Worm (Caenorhabditis elegans): ENCODE measurements around the gene ymel-1.

ymel-1 gene

DNA sequence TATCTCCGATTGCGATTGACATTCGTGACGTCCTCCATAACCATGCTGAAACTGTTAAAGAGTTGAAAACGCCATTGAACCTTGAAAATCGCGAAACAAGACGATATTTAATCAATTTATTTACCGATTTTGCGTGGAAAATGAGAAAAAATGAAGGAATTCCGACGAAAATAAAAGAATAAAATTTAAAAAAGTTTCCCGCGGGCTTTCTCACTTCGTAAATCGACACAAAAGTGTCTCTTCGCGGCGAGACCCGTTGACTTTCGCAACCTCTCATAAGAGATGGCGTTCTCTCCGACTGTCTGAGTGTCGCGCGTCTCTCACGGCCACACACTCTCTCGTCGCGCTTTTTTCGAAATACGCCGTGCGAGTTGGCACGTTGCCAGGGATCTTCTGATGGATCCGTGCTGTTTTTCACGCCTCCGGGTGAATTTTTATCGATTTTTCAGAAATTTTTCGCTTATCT is 8.7 kb upstream of the ymel-1 start, which contains the start of gene hat-1 (continued):
- no peak for TF ChIP-seq mxl-2 (GFP tag; conservative IDR thresholded peaks at IDR 0.05)
- peak; percentile 85 for TF ChIP-seq nhr-77 (tag; optimal IDR thresholded peaks at IDR 0.05)
- peak; percentile 93 for TF ChIP-seq egl-43 (GFP tag; IDR thresholded peaks at IDR 0.05)
- peak; percentile 91 for TF ChIP-seq D1046.2 (GFP tag; IDR thresholded peaks at IDR 0.05)
- no peak for TF ChIP-seq daf-8 (GFP tag; IDR thresholded peaks at IDR 0.05)
- peak; percentile 96 for TF ChIP-seq rbr-2 (tag; optimal IDR thresholded peaks at IDR 0.05)
- no peak for TF ChIP-seq lir-3 (tag; optimal IDR thresholded peaks at IDR 0.05)
- TF ChIP-seq ZK546.5 (tag; optimal IDR thresholded peaks at IDR 0.05), result peak in 1 of 2 experiments; percentile 40
- TF ChIP-seq nhr-41 (GFP tag; IDR thresholded peaks at IDR 0.05), result peak; percentile 73; the same call in 1 of the 2 replicates
- TF ChIP-seq lin-1 (GFP tag; IDR thresholded peaks at IDR 0.05), result peak; percentile 76; the same call in 1 of the 2 replicates
- TF ChIP-seq F10B5.3 (tag; optimal IDR thresholded peaks at IDR 0.05), result peak; percentile 75
- TF ChIP-seq spr-3 (GFP tag; optimal IDR thresholded peaks at IDR 0.05), result peak; percentile 84
- TF ChIP-seq tra-1 (GFP tag; IDR thresholded peaks at IDR 0.05), result peak; percentile 88
- peak; percentile 94 for TF ChIP-seq hmg-1.1 (GFP tag; IDR thresholded peaks at IDR 0.05)
- no peak for TF ChIP-seq ces-1 (GFP tag; optimal IDR thresholded peaks at IDR 0.05)
- peak; percentile 93 for TF ChIP-seq saeg-2 (GFP tag; IDR thresholded peaks at IDR 0.05)
- TF ChIP-seq unc-130 (GFP tag; optimal IDR thresholded peaks at IDR 0.05), result peak; percentile 82
- TF ChIP-seq lin-13 (GFP tag; optimal IDR thresholded peaks at IDR 0.05), result peak; percentile 94
- peak; percentile 74; the same call in 1 of the 2 replicates for TF ChIP-seq pha-4 (GFP tag; IDR thresholded peaks at IDR 0.05)
- no peak for TF ChIP-seq pha-4 (tag; optimal IDR thresholded peaks at IDR 0.05)
- no peak for TF ChIP-seq fos-1 (tag; optimal IDR thresholded peaks at IDR 0.05)
- TF ChIP-seq attf-4 (tag; optimal IDR thresholded peaks at IDR 0.05), result no peak
- peak; percentile 18 for TF ChIP-seq snpc-4 (tag; optimal IDR thresholded peaks at IDR 0.05)
- peak; percentile 78 for TF ChIP-seq ceh-44 (GFP tag; IDR thresholded peaks at IDR 0.05)
- TF ChIP-seq unc-62 (GFP tag; optimal IDR thresholded peaks at IDR 0.05 in 1 of 2), result peak in 1 of 2 experiments; percentile 39
- TF ChIP-seq unc-62 (tag; optimal IDR thresholded peaks at IDR 0.05), result no peak
- peak; percentile 87 for TF ChIP-seq mxl-3 (GFP tag; optimal IDR thresholded peaks at IDR 0.05)
- peak; percentile 89 for TF ChIP-seq nhr-25 (tag; optimal IDR thresholded peaks at IDR 0.05; ENCODE audit: borderline replicate concordance, insufficient read depth)
- TF ChIP-seq nhr-48 (tag; optimal IDR thresholded peaks at IDR 0.05), result peak; percentile 86
- TF ChIP-seq daf-16 (GFP tag; optimal IDR thresholded peaks at IDR 0.05), result peak in 1 of 2 experiments; percentile 92
- peak; percentile 66 for TF ChIP-seq daf-16 (tag; optimal IDR thresholded peaks at IDR 0.05)
- no peak for TF ChIP-seq nhr-111 (GFP tag; optimal IDR thresholded peaks at IDR 0.05)
- peak; percentile 94 for TF ChIP-seq nhr-102 (tag; optimal IDR thresholded peaks at IDR 0.05)
- TF ChIP-seq spr-1 (tag; optimal IDR thresholded peaks at IDR 0.05), result peak; percentile 89
- no peak for TF ChIP-seq sdz-12 (GFP tag; optimal IDR thresholded peaks at IDR 0.05)
- TF ChIP-seq tag-97 (GFP tag; IDR thresholded peaks at IDR 0.05), result no peak
- peak; percentile 92 for TF ChIP-seq mes-2 (tag; optimal IDR thresholded peaks at IDR 0.05; ENCODE audit: poor library complexity, severe bottlenecking)
- TF ChIP-seq arid-1 (GFP tag; conservative IDR thresholded peaks at IDR 0.05), result peak; percentile 94
- peak; percentile 53 for TF ChIP-seq nhr-28 (tag; optimal IDR thresholded peaks at IDR 0.05)
- TF ChIP-seq dmd-8 (GFP tag; IDR thresholded peaks at IDR 0.05), result no peak
- TF ChIP-seq mep-1 (tag; optimal IDR thresholded peaks at IDR 0.05), result peak; percentile 95
- peak; percentile 77; the same call in 1 of the 2 replicates for TF ChIP-seq madf-9 (GFP tag; conservative IDR thresholded peaks at IDR 0.05)
- TF ChIP-seq F37D6.2 (tag; optimal IDR thresholded peaks at IDR 0.05), result peak; percentile 92
- TF ChIP-seq zag-1 (tag; optimal IDR thresholded peaks at IDR 0.05), result no peak
- peak; percentile 66 to 95 for TF ChIP-seq lsy-2 (tag; optimal IDR thresholded peaks at IDR 0.05)
- peak; percentile 88 for TF ChIP-seq mdt-29 (GFP tag; IDR thresholded peaks at IDR 0.05)
- peak; percentile 64 for TF ChIP-seq php-3 (GFP tag; IDR thresholded peaks at IDR 0.05)
- peak; percentile 69 to 91 for TF ChIP-seq hif-1 (tag; optimal IDR thresholded peaks at IDR 0.05)
- TF ChIP-seq unc-39 (tag; optimal IDR thresholded peaks at IDR 0.05), result no peak
- TF ChIP-seq gei-8 (GFP tag; optimal IDR thresholded peaks at IDR 0.05), result no peak
- peak; percentile 93 for TF ChIP-seq nhr-42 (GFP tag; IDR thresholded peaks at IDR 0.05)

Measured in whole organism, L4 larva.